Worm (Caenorhabditis elegans) whole organism, late embryonic: Measurements from ENCODE around the gene rnp-4.

ENCODE experiments used
- C38D4.7 ChIP-seq: fragments of 200-800 bp; sonication (Bioruptor generic); optimal IDR thresholded peaks from 2 replicates; lab custom pipeline; 2018; ENCODE audit warnings: mild to moderate bottlenecking, missing genetic modification characterization, moderate library complexity, missing compliant biosample characterization
- F13H6.1 ChIP-seq: sonication (generic microtip); optimal IDR thresholded peaks from 2 replicates; lab custom pipeline; 2016; ENCODE audit warnings: missing genetic modification characterization, missing compliant biosample characterization
- T23F11.4 ChIP-seq: fragments of 200-800 bp; sonication (Bioruptor generic); optimal IDR thresholded peaks from 2 replicates; lab custom pipeline; 2018; ENCODE audit warnings: mild to moderate bottlenecking, missing genetic modification characterization, missing compliant biosample characterization
- ceh-34 ChIP-seq: sonication (generic microtip); optimal IDR thresholded peaks from 2 replicates; lab custom pipeline; 2016; ENCODE audit warnings: mild to moderate bottlenecking, missing genetic modification characterization, missing compliant biosample characterization
- nhr-11 ChIP-seq: fragments of 150-350 bp; optimal IDR thresholded peaks from 2 replicates; lab custom pipeline; 2014; ENCODE audit warnings: missing biosample characterization, missing genetic modification characterization
- nhr-232 ChIP-seq: sonication (generic microtip); optimal IDR thresholded peaks from 2 replicates; lab custom pipeline; 2016; ENCODE audit warnings: missing genetic modification characterization, missing compliant biosample characterization
- pat-9 ChIP-seq: fragments of 200-800 bp; sonication (Bioruptor generic); optimal IDR thresholded peaks from 2 replicates; lab custom pipeline; 2018; ENCODE audit warnings: mild to moderate bottlenecking, missing genetic modification characterization, moderate library complexity, missing compliant biosample characterization
- syd-9 ChIP-seq: sonication (generic microtip); optimal IDR thresholded peaks from 2 replicates; lab custom pipeline; 2016; ENCODE audit warnings: mild to moderate bottlenecking, missing genetic modification characterization, moderate library complexity, missing compliant biosample characterization
- tbx-2 ChIP-seq: sonication (generic microtip); optimal IDR thresholded peaks from 2 replicates; lab custom pipeline; 2016; ENCODE audit warnings: missing genetic modification characterization, missing compliant biosample characterization

DNA sequence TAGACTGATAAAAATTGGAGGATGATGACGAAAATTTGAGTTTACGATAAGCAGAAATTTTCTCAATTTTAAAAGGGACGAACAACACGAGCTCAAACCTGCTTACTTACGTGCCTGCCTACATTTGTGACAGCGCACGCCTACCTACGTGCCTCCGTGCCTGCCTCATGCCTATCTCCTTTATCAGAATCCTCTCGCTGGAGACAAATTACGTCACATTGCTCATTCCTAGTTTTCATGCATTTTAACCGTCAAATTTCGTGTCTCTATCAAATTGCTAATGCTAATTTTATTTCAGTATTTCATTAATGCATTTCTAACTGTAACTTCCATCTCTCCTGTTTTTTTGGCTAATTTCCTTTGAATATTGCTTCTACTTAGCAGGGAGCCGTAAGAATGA, 24.7 kb upstream of the rnp-4 start, which contains the start of gene pals-27:
- no peak for TF ChIP-seq tbx-2
- TF ChIP-seq F13H6.1 (tag; lab: Kevin White, UChicago): no peak
- no peak for TF ChIP-seq C38D4.7 (GFP tag; lab: Kevin White, UChicago)
- TF ChIP-seq pat-9 (tag; lab: Kevin White, UChicago): no peak
- TF ChIP-seq nhr-232: no peak
- TF ChIP-seq syd-9: no peak
- no peak for TF ChIP-seq ceh-34 (tag; lab: Kevin White, UChicago)
- no peak for TF ChIP-seq nhr-11 (tag; lab: Kevin White, UChicago)
- TF ChIP-seq T23F11.4 (GFP tag; lab: Kevin White, UChicago): no peak
